Worm (Caenorhabditis elegans) whole organism, L2 larva: ENCODE data around the gene wdr-5.3.

Experiments used
- C34F6.9 ChIP-seq: fragments of 150-350 bp; optimal IDR thresholded peaks from 2 replicates; lab custom pipeline; 2014; ENCODE audit warnings: missing biosample characterization, missing genetic modification characterization
- F13H6.1 ChIP-seq: sonication (generic microtip); optimal IDR thresholded peaks from 2 replicates; lab custom pipeline; 2016; ENCODE audit warnings: missing genetic modification characterization, missing compliant biosample characterization
- R02D3.7 ChIP-seq: fragments of 150-350 bp; optimal IDR thresholded peaks from 2 replicates; lab custom pipeline; 2014; ENCODE audit warnings: missing biosample characterization, missing genetic modification characterization
- Y55F3AM.14 ChIP-seq: fragments of 200-800 bp; sonication (Bioruptor generic); optimal IDR thresholded peaks from 2 replicates; lab custom pipeline; 2018; ENCODE audit warnings: mild to moderate bottlenecking, missing genetic modification characterization, missing compliant biosample characterization
- ZK546.5 ChIP-seq: sonication (generic microtip); optimal IDR thresholded peaks from 2 replicates; lab custom pipeline; 2017; ENCODE audit warnings: missing biosample characterization, missing genetic modification characterization
- alr-1 ChIP-seq: fragments of 150-350 bp; optimal IDR thresholded peaks from 2 replicates; lab custom pipeline; 2014; ENCODE audit warnings: missing biosample characterization, missing genetic modification characterization
- aly-2 ChIP-seq: fragments of 150-350 bp; optimal IDR thresholded peaks from 2 replicates; lab custom pipeline; 2014; ENCODE audit warnings: missing biosample characterization, missing genetic modification characterization
- ama-1 ChIP-seq: fragments of 150-350 bp; optimal IDR thresholded peaks from 2 replicates; lab custom pipeline; 2018; ENCODE audit warnings: inconsistent platforms
- blmp-1 ChIP-seq: sonication (generic microtip); optimal IDR thresholded peaks from 2 replicates; lab custom pipeline; 2017; ENCODE audit warnings: missing genetic modification characterization, mild to moderate bottlenecking, missing compliant biosample characterization, antibody characterized with exemption, moderate library complexity; ENCODE audit not compliant: insufficient read depth
- ceh-16 ChIP-seq: fragments of 150-350 bp; optimal IDR thresholded peaks from 2 replicates; lab custom pipeline; 2014; ENCODE audit warnings: missing biosample characterization, missing genetic modification characterization
- ceh-82 ChIP-seq: fragments of 150-350 bp; optimal IDR thresholded peaks from 2 replicates; lab custom pipeline; 2014; ENCODE audit warnings: missing biosample characterization, missing genetic modification characterization
- dmd-4 ChIP-seq: sonication (generic microtip); optimal IDR thresholded peaks from 2 replicates; lab custom pipeline; 2017; ENCODE audit warnings: missing biosample characterization, missing genetic modification characterization
- egl-27 ChIP-seq: sonication (generic microtip); optimal IDR thresholded peaks from 3 replicates; lab custom pipeline; 2017; ENCODE audit warnings: missing biosample characterization, missing genetic modification reagents, missing genetic modification characterization
- elt-1 ChIP-seq: fragments of 150-350 bp; optimal IDR thresholded peaks from 2 replicates; lab custom pipeline; 2014; ENCODE audit warnings: missing biosample characterization, missing genetic modification characterization
- fos-1 ChIP-seq: fragments of 150-350 bp; optimal IDR thresholded peaks from 2 replicates; lab custom pipeline; 2014; ENCODE audit warnings: missing biosample characterization, missing genetic modification characterization
- lin-11 ChIP-seq: fragments of 150-350 bp; sonication (generic microtip); optimal IDR thresholded peaks from 2 replicates; lab custom pipeline; 2014; ENCODE audit warnings: missing biosample characterization, missing genetic modification characterization, inconsistent platforms, mixed read lengths
- lin-13 ChIP-seq: fragments of 150-350 bp; optimal IDR thresholded peaks from 2 replicates; lab custom pipeline; 2014; ENCODE audit warnings: missing biosample characterization, missing genetic modification reagents, missing genetic modification characterization
- lsy-2 ChIP-seq, 2 experiments: fragments of 150-350 bp in 1 of 2; sonication (generic microtip) in 1 of 2; optimal IDR thresholded peaks; 2 replicates each; lab custom pipeline; 2014 to 2017; ENCODE audit warnings: missing biosample characterization in 2 of 2, missing genetic modification characterization in 2 of 2
- mdl-1 ChIP-seq, 2 experiments: fragments of 150-350 bp in 1 of 2; sonication (generic microtip) in 1 of 2; optimal IDR thresholded peaks; 2 replicates each; lab custom pipeline; 2017; ENCODE audit warnings: missing biosample characterization in 2 of 2, missing genetic modification characterization in 2 of 2
- nhr-10 ChIP-seq: sonication (generic microtip); optimal IDR thresholded peaks from 2 replicates; lab custom pipeline; 2017; ENCODE audit warnings: missing biosample characterization, missing genetic modification characterization
- nhr-11 ChIP-seq: fragments of 150-350 bp; optimal IDR thresholded peaks from 2 replicates; lab custom pipeline; 2014; ENCODE audit warnings: missing biosample characterization, missing genetic modification characterization
- nhr-12 ChIP-seq: fragments of 150-350 bp; optimal IDR thresholded peaks from 2 replicates; lab custom pipeline; 2014; ENCODE audit warnings: missing biosample characterization, missing genetic modification characterization
- nhr-129 ChIP-seq: fragments of 150-350 bp; optimal IDR thresholded peaks from 2 replicates; lab custom pipeline; 2014; ENCODE audit warnings: missing biosample characterization, missing genetic modification characterization
- nhr-21 ChIP-seq: fragments of 150-350 bp; optimal IDR thresholded peaks from 2 replicates; lab custom pipeline; 2014; ENCODE audit warnings: missing biosample characterization, missing genetic modification characterization
- nhr-25 ChIP-seq: fragments of 150-350 bp; sonication (generic microtip); optimal IDR thresholded peaks from 3 replicates; lab custom pipeline; 2014; ENCODE audit warnings: missing biosample characterization, missing genetic modification characterization
- peb-1 ChIP-seq: fragments of 150-350 bp; optimal IDR thresholded peaks from 2 replicates; lab custom pipeline; 2014; ENCODE audit warnings: missing biosample characterization, missing genetic modification characterization
- sem-4 ChIP-seq: fragments of 150-350 bp; optimal IDR thresholded peaks from 2 replicates; lab custom pipeline; 2014; ENCODE audit warnings: missing biosample characterization, missing genetic modification reagents, missing genetic modification characterization
- sma-3 ChIP-seq: sonication (generic microtip); optimal IDR thresholded peaks from 2 replicates; lab custom pipeline; 2016; ENCODE audit warnings: missing genetic modification reagents, missing genetic modification characterization, missing compliant biosample characterization
- sma-9 ChIP-seq, 2 experiments: fragments of 150-350 bp in 1 of 2; sonication (generic microtip) in 1 of 2; optimal IDR thresholded peaks; 2 replicates each; lab custom pipeline; 2014 to 2016; ENCODE audit warnings: missing genetic modification characterization in 2 of 2, mild to moderate bottlenecking in 1 of 2, missing biosample characterization in 1 of 2, missing compliant biosample characterization in 1 of 2, missing genetic modification reagents in 1 of 2, moderate library complexity in 1 of 2
- zag-1 ChIP-seq: fragments of 150-350 bp; optimal IDR thresholded peaks from 2 replicates; lab custom pipeline; 2014; ENCODE audit warnings: missing biosample characterization, missing genetic modification characterization
- ztf-1 ChIP-seq: fragments of 200-800 bp; sonication (Bioruptor generic); conservative IDR thresholded peaks from 2 replicates; pipeline ENCODE4 v1.3.6; 2022; ENCODE audit warnings: missing genetic modification characterization, missing compliant biosample characterization
- ztf-11 ChIP-seq: sonication (generic microtip); optimal IDR thresholded peaks from 2 replicates; lab custom pipeline; 2017; ENCODE audit warnings: missing biosample characterization, missing genetic modification characterization

wdr-5.3 gene

DNA sequence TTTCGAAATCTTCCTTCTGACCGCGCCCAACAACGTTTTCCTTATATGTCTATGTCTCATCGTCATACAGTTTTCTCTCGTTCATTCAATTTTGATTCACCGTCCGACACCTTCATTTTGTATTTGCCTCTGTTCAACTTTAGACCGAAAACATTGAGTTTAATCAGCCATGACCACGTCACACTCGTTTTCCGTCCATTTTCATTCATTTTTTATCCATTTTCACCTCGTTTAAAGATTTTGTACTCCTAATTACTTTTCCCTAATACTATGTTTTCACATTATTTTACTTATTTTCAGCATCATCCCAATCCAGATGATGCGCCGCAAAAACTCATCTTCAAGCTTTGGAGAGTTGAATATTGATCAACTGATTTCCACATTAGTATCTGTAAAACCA lies 34.7 kb upstream of the wdr-5.3 start, which contains the start of gene pph-1:
Gene pph-1 (plus strand): TSS at position 301 of the 400 bp plus-strand sequence.
- TF ChIP-seq ceh-16 (tag; lab: Kevin White, UChicago) (no peak), blmp-1 (no peak), ceh-82 (tag; lab: Kevin White, UChicago) (no peak), mdl-1 (tag; optimal IDR thresholded peaks at IDR 0.05; lab: Kevin White, UChicago) (no peak), ZK546.5 (tag; lab: Kevin White, UChicago) (no peak), nhr-25 (no peak), ama-1 (lab: Kevin White, UChicago) (no peak), sem-4 (tag; lab: Kevin White, UChicago) (no peak), Y55F3AM.14 (GFP tag; lab: Kevin White, UChicago) (no peak), nhr-10 (tag; lab: Kevin White, UChicago) (no peak), lin-11 (no peak), alr-1 (tag; lab: Kevin White, UChicago) (no peak), ztf-11 (tag; lab: Kevin White, UChicago) (no peak)

DNA sequence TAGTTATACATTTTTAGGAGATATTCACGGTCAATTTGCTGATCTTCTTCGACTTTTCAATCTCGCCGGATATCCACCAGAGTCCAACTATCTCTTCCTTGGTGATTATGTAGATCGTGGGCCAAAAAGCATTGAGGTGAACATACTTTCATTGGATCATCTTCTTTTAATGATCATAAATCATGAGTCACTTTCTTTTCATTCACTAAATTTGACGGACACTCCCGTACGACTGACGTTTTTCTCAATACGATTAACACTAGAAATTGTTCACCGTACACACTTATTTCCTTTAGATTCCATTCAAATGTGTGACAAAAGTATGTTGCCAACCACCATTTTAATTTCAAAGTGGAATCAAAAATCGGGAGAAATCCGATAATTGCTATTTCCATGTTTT lies 34.0 kb upstream of the wdr-5.3 start:
- TF ChIP-seq zag-1, result no peak
- peak; percentile 7 for TF ChIP-seq blmp-1

DNA sequence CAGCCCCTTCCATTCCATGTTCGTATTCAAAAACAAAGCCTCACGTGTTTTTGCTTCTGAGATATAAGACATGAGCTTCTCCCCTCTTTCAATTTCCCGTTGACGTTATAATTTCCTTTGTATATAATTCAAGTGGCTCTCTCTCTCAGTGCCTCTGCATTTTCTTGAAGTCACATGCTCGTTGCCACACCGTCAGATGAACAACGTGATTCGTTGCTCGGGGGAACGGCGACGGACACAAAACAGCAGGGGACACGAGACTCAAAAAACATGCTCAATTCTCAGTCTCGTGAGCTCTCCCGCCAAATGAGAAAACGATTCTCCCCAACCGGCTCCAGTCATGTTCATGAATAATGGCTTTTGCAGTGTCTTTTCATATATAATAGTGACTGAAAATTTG lies 28.6 kb upstream of the wdr-5.3 start:
- TF ChIP-seq ztf-11 (tag; lab: Kevin White, UChicago) (no peak), lin-11 (peak; percentile 45)

DNA sequence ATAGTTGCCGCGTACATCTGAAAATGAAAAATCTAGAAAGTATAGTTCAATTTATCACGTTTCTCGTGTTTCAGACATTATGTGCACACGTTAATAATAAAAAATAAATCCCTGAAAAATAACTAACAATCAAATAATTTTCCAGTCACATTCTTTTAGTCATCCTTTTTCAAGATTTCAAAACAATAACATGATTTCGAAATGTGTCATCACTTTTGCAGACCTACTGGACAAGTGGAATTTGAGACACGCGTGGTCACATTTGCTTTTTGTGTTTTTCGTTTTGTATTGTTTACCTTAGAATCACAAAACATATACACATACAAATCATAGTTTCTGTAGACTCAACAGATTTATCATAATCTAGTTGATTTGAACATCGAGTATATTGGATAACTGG lies 27.5 kb upstream of the wdr-5.3 start:
- TF ChIP-seq C34F6.9 (tag; lab: Kevin White, UChicago) (no peak), ceh-82 (tag; lab: Kevin White, UChicago) (no peak), R02D3.7 (tag; lab: Kevin White, UChicago) (no peak), nhr-129 (peak; percentile 85), nhr-11 (tag; lab: Kevin White, UChicago) (no peak), sma-9 (GFP tag; optimal IDR thresholded peaks at IDR 0.05; lab: Kevin White, UChicago) (no peak), sma-9 (tag; optimal IDR thresholded peaks at IDR 0.05; lab: Kevin White, UChicago) (no peak), F13H6.1 (no peak), aly-2 (tag; lab: Kevin White, UChicago) (no peak), lin-13 (GFP tag; lab: Kevin White, UChicago) (no peak)

DNA sequence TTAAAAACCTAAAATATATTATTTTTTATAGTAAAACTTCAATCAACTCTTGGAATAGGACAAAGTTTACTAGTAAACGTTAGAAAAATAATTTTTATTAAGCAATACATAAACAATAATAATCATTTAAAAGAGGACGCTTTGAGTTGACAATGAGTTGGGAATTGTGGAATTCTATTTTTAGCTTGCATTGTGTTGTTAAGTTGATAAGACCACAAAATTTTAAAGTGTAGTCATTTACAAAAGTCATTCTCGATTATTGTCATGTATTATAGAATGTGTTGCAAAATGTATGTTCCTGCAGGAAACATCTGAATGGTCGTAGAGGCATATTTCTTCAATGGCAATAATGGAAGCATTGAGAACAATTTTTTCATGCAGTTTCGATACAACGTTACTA lies 25.9 kb upstream of the wdr-5.3 start:
- TF ChIP-seq elt-1 (no peak), fos-1 (tag; lab: Kevin White, UChicago) (peak; percentile 20)

DNA sequence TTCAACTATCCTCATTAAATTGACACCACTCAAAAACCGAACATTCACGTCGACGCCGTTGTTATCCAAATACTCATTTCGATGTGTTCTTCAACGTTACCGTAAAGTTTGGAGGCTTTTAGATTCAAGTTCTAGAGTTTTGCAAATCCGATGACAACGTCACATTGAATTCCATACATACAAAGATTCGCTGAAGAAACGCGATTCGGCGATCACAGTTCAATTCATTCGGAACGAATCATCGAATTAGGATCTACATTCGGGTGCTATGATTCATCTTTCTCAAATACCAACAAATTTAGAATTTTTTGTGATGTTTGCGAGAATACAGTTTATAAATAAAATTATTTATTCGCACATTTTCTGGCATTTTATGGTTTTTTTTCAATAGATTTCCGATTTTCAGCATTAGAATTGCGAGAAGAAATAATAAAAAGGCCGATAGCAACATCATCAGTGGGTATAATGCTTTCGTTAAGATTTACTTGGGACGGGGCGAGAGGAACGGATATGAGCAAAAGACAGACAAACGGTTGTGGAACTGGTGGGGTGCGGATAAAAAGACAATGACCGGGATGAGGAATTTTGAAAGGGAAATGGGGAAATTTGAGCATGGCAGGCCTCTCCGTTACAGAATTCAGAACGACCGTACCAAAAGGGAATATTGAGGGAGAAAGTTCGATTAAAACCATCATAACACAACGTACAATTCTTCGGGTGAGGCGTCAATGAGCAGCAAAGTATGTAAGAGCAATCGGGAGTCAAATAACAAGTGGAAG lies 24.9 kb upstream of the wdr-5.3 start:
- TF ChIP-seq lsy-2 (tag; optimal IDR thresholded peaks at IDR 0.05; lab: Kevin White, UChicago) (no peak), ama-1 (lab: Kevin White, UChicago) (peak; percentile 81), Y55F3AM.14 (GFP tag; lab: Kevin White, UChicago) (peak; percentile 66), aly-2 (tag; lab: Kevin White, UChicago) (no peak), nhr-25 (peak; percentile 30), nhr-21 (tag; lab: Kevin White, UChicago) (peak; percentile 36), dmd-4 (tag; lab: Kevin White, UChicago) (no peak), sma-3 (GFP tag; lab: Kevin White, UChicago) (peak; percentile 42), ztf-1 (GFP tag; lab: Robert Waterston, UW) (0 out of 2 replicates have a peak, but pooled peaks have one; percentile 21)

DNA sequence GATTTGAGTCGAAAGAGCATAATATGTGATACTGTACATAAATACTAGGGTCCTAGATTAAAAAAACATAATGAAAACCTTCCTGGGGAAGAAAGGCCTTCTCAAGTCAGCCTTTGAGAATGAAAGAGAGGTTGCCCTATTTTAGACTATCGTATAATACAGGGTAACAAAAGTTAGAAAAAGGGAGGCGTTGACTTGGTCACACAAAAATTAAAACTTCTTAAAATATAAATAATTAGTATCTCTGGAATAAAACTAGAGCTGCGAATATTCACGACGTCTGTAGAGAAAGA lies 24.4 kb upstream of the wdr-5.3 start:
- TF ChIP-seq sma-9 (GFP tag; optimal IDR thresholded peaks at IDR 0.05; lab: Kevin White, UChicago) (no peak), sma-9 (tag; optimal IDR thresholded peaks at IDR 0.05; lab: Kevin White, UChicago) (no peak), elt-1 (no peak), peb-1 (tag; lab: Kevin White, UChicago) (no peak), dmd-4 (tag; lab: Kevin White, UChicago) (no peak), nhr-12 (tag; lab: Kevin White, UChicago) (peak; percentile 14), zag-1 (peak; percentile 34), lsy-2 (tag; optimal IDR thresholded peaks at IDR 0.05; lab: Kevin White, UChicago) (no peak), egl-27 (tag; lab: Kevin White, UChicago) (no peak)
